Worm (Caenorhabditis elegans): ENCODE results near the gene dmsr-11.

The dmsr-11 gene

DNA sequence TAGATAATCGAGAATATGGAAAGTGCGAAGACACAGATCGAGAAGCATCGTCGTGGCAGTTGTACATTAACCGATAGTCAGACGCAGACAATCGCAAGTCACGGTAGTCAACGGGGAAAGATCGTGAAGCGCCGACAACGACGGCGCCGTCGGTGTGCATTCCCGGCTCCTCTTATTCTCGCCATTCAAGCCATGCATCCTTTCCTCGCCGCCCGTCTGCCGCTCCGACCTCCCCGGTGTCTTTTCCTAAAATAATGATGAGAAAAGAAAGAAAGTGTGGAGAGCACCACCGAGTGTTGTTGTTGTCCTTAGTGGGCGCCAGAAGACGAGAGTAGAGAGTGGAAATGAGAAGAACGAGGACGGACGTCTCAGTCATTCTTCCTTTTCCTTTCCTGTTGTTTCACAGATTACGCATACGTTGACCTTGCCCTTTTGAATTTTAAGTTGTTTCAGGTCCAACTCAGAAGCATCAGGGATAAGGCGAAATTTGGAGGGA lies 10.1 kb downstream of the dmsr-11 start, which contains the start of gene ZC404.1:
Gene ZC404.1, plus strand, starts transcription at position 446 of the 496 bp plus-strand sequence.
- no peak for TF ChIP-seq nhr-6 (tag; optimal IDR thresholded peaks at IDR 0.05)
- TF ChIP-seq ceh-16 (tag; optimal IDR thresholded peaks at IDR 0.05), result peak; percentile 27
- peak; percentile 6 for TF ChIP-seq nhr-129 (tag; optimal IDR thresholded peaks at IDR 0.05)
- TF ChIP-seq snpc-4 (tag; optimal IDR thresholded peaks at IDR 0.05), result peak; percentile 62
- peak; percentile 34 for TF ChIP-seq F13H6.1 (tag; optimal IDR thresholded peaks at IDR 0.05)
- TF ChIP-seq unc-55 (GFP tag; optimal IDR thresholded peaks at IDR 0.05), result peak; percentile 38

DNA sequence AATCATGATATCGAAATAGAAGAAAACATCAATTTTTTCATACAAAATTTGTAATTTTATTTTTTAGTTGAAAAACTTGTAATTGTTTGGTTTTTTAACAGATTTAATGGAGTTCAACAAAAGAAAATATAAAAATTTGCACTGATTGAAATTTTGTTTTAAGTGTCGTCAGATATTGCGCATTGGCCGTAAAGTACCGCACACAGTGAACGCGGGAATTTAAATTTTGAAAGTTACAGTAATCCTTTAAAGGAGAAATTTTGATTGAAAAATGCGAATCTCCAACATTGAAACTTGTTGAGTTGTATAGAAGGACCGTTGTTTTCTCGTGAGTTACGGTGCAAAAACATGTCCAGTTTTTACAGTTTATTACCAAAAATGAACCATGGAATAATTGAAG lies 10.9 kb downstream of the dmsr-11 start:
- peak in 1 of 2 experiments; percentile 27 for TF ChIP-seq lsy-2 (tag; optimal IDR thresholded peaks at IDR 0.05)
- TF ChIP-seq snpc-4 (tag; optimal IDR thresholded peaks at IDR 0.05), result no peak

DNA sequence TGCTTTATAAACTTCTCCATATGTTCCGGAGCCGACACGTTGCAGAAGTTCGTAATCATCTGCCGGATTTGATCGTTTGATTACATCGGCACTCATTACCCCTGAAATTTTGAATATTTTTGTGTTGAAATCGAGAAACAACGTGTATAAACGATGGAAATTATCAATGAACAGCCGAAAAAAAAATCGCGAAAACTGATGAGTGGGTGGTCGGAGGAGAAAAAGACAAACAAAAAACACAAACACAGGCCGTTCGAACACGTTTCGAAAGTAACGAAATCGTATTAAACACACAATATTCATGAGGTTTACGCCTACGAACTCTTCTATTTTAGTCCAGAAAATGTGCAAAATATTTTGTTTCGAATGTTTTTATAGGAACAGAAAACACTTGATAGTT lies 11.3 kb downstream of the dmsr-11 start, which contains the start of gene gck-2:
Gene gck-2, minus strand, starts transcription at position 101 of the 400 bp plus-strand sequence.
- TF ChIP-seq gmeb-1 (tag; optimal IDR thresholded peaks at IDR 0.05) (no peak), unc-62 (GFP tag; optimal IDR thresholded peaks at IDR 0.05) (no peak), ceh-16 (tag; optimal IDR thresholded peaks at IDR 0.05) (no peak), unc-55 (GFP tag; optimal IDR thresholded peaks at IDR 0.05) (no peak), nhr-237 (tag; optimal IDR thresholded peaks at IDR 0.05) (no peak), unc-39 (tag; optimal IDR thresholded peaks at IDR 0.05) (no peak), elt-1 (tag; optimal IDR thresholded peaks at IDR 0.05) (no peak), snpc-4 (tag; optimal IDR thresholded peaks at IDR 0.05) (no peak), F13H6.1 (tag; optimal IDR thresholded peaks at IDR 0.05) (no peak), fos-1 (tag; optimal IDR thresholded peaks at IDR 0.05) (no peak), egl-27 (tag; optimal IDR thresholded peaks at IDR 0.05) (no peak), mab-5 (tag; optimal IDR thresholded peaks at IDR 0.05) (no peak), nhr-25 (tag; optimal IDR thresholded peaks at IDR 0.05) (no peak), lin-11 (tag; optimal IDR thresholded peaks at IDR 0.05) (no peak), skn-1 (tag; optimal IDR thresholded peaks at IDR 0.05) (no peak), nhr-23 (tag; optimal IDR thresholded peaks at IDR 0.05) (no peak), nhr-10 (tag; optimal IDR thresholded peaks at IDR 0.05) (no peak), peb-1 (tag; optimal IDR thresholded peaks at IDR 0.05) (no peak), lin-39 (tag; optimal IDR thresholded peaks at IDR 0.05) (no peak), lin-13 (GFP tag; optimal IDR thresholded peaks at IDR 0.05) (no peak)

DNA sequence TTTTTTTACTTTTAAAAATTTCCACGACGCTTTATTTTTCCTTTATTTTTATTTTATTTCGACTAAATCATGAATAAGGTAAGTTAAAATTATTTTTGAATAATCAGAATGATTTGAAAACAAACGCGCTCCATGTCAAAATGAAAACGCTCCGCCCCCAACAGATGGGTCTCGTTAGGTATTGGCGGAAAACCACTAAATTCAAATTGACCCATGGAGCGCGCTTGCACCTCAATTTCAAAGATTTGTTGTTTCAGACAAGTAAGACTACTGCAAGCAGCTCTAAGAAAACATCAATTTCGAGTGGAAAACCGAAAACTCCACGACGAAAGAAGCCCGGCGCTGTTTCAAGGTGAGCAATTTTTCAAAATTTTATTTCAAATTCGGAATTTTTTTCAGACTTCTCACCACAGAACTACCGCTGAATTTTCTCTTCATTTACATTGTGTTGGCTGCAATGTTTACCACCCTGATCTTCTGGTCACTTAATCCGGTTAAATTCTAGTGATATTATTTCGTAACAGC lies 15.9 kb downstream of the dmsr-11 start, which contains the start of gene ZC404.2:
Gene ZC404.2, plus strand, starts transcription at position 47 of the 525 bp plus-strand sequence.
- TF ChIP-seq sma-9 (GFP tag; optimal IDR thresholded peaks at IDR 0.05), result no peak
- no peak for TF ChIP-seq sma-9 (tag; optimal IDR thresholded peaks at IDR 0.05)
- no peak for TF ChIP-seq ztf-11 (tag; optimal IDR thresholded peaks at IDR 0.05)
- no peak for TF ChIP-seq crh-2 (tag; optimal IDR thresholded peaks at IDR 0.05)
- no peak for TF ChIP-seq C34F6.9 (tag; optimal IDR thresholded peaks at IDR 0.05)
- TF ChIP-seq lin-39 (tag; optimal IDR thresholded peaks at IDR 0.05), result no peak
- TF ChIP-seq unc-39 (tag; optimal IDR thresholded peaks at IDR 0.05), result no peak
- no peak for TF ChIP-seq unc-55 (GFP tag; optimal IDR thresholded peaks at IDR 0.05)
- no peak for TF ChIP-seq nhr-129 (tag; optimal IDR thresholded peaks at IDR 0.05)
- no peak for TF ChIP-seq skn-1 (tag; optimal IDR thresholded peaks at IDR 0.05)
- TF ChIP-seq unc-62 (GFP tag; optimal IDR thresholded peaks at IDR 0.05), result no peak
- TF ChIP-seq mdl-1 (tag; optimal IDR thresholded peaks at IDR 0.05), result no peak
- TF ChIP-seq dmd-4 (tag; optimal IDR thresholded peaks at IDR 0.05), result no peak

DNA sequence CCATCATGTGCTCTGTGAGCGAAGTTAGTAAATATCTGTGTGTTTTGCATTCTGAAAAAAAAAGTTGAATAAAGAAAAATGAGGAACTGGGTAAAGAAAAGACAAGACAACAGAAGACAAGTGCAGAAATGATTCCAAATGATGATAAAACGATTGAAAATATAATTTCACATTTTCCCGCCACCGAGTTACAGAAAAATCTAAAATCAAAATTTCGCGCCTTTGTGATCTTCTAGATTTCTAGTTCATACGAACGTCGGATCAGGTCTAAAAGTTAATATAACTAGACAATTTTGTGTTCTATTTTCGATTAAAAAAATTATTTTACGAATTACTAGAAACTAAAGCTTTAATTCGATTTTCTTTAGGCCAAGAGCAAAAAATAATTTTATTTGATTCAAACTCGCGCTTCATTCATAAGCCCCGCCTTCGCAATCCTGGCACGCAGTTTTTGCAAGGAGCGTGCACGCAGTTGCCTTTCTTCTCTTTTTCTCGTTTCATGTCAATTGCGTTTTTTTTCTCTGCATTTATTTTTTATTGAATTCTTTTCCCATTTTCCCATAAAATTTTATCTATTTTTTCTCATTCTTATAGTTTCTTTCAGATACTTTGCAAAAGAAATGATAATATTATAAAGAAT lies 18.9 kb downstream of the dmsr-11 start, which contains the start of the genes spn-4 and spe-39:
Gene spn-4, minus strand, starts transcription at position 51 of the 640 bp plus-strand sequence.
Gene spe-39, plus strand, starts transcription at position 599 of the 640 bp plus-strand sequence.
- TF ChIP-seq ztf-11 (tag; optimal IDR thresholded peaks at IDR 0.05) (peak; percentile 25), nhr-10 (tag; optimal IDR thresholded peaks at IDR 0.05) (no peak), ztf-1 (GFP tag; conservative IDR thresholded peaks at IDR 0.05) (no peak), sma-3 (GFP tag; optimal IDR thresholded peaks at IDR 0.05) (peak; percentile 71), dmd-4 (tag; optimal IDR thresholded peaks at IDR 0.05) (no peak), mab-5 (tag; optimal IDR thresholded peaks at IDR 0.05) (peak; percentile 75), mdl-1 (tag; optimal IDR thresholded peaks at IDR 0.05) (peak in 1 of 2 experiments; percentile 10), Y55F3AM.14 (GFP tag; optimal IDR thresholded peaks at IDR 0.05) (no peak), snpc-4 (tag; optimal IDR thresholded peaks at IDR 0.05) (peak; percentile 3), ztf-4 (tag; optimal IDR thresholded peaks at IDR 0.05) (no peak), crh-2 (tag; optimal IDR thresholded peaks at IDR 0.05) (peak; percentile 55), nhr-21 (tag; optimal IDR thresholded peaks at IDR 0.05) (peak; percentile 30), R02D3.7 (tag; optimal IDR thresholded peaks at IDR 0.05) (peak; percentile 45), lin-13 (GFP tag; optimal IDR thresholded peaks at IDR 0.05) (peak; percentile 64), nhr-237 (tag; optimal IDR thresholded peaks at IDR 0.05) (no peak), ceh-16 (tag; optimal IDR thresholded peaks at IDR 0.05) (peak; percentile 38), sem-4 (tag; optimal IDR thresholded peaks at IDR 0.05) (peak; percentile 62), nhr-6 (tag; optimal IDR thresholded peaks at IDR 0.05) (no peak), ceh-82 (tag; optimal IDR thresholded peaks at IDR 0.05) (no peak), elt-3 (tag; optimal IDR thresholded peaks at IDR 0.05) (no peak), unc-39 (tag; optimal IDR thresholded peaks at IDR 0.05) (no peak), lin-39 (tag; optimal IDR thresholded peaks at IDR 0.05) (no peak), peb-1 (tag; optimal IDR thresholded peaks at IDR 0.05) (no peak), nhr-129 (tag; optimal IDR thresholded peaks at IDR 0.05) (peak; percentile 70), nhr-77 (tag; optimal IDR thresholded peaks at IDR 0.05) (no peak), alr-1 (tag; optimal IDR thresholded peaks at IDR 0.05) (no peak)
